Fruit fly (Drosophila melanogaster): ENCODE results near the gene CG32371.
A peak's percentile ranks its signal among the peaks of the same experiment; 100 is the strongest.

Gene CG32371

DNA sequence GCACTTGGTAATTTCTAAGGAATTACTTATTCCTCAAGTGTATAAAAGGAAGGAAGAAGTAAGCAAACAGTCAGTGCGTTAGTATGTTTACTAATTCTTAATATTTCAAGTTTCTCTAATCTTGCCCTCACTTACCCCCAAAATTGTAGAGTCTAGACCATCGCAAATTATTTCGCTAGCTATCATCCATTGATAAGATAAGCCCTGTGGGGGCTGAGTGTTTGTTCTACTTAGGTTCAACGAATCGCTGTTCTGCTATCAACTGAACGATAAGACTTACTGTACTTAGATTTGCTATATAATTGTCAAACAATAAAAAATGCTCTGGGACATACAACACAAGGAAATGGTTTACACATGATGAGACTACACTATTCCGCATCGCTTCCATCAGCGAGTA lies 46.6 kb downstream of the CG32371 start:
- TF ChIP-seq Hnf4 (GFP tag; optimal IDR thresholded peaks at IDR 0.05) (peak; percentile 37), br (GFP tag; optimal IDR thresholded peaks at IDR 0.05) (peak; percentile 54), lola (GFP tag; optimal IDR thresholded peaks at IDR 0.05) (no peak), Dfd (GFP tag; optimal IDR thresholded peaks at IDR 0.05) (no peak), h (GFP tag; optimal IDR thresholded peaks at IDR 0.05) (peak; percentile 30), CG32264 (GFP tag; optimal IDR thresholded peaks at IDR 0.05) (no peak), psq (GFP tag; optimal IDR thresholded peaks at IDR 0.05) (no peak)

DNA sequence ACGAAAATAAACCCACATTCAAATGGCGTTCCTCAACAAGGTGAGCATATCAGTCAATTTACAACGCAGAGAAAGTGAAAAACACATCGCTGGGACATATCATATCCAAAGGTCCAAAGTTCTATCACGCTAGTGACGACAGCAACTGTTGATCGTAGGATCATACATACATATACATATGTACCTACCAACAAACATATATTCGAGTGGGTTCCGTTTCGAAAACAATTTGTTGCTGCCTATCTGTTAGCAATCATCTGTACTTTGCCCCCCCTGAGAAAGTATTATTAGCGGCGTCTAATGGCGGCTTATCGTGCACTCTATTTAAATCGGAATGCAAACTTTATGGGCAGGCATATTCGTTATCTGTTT lies 48.7 kb downstream of the CG32371 start:
- TF ChIP-seq sv (GFP tag; optimal IDR thresholded peaks at IDR 0.05): no peak
- peak; percentile 76 for TF ChIP-seq Hnf4 (GFP tag; optimal IDR thresholded peaks at IDR 0.05)

DNA sequence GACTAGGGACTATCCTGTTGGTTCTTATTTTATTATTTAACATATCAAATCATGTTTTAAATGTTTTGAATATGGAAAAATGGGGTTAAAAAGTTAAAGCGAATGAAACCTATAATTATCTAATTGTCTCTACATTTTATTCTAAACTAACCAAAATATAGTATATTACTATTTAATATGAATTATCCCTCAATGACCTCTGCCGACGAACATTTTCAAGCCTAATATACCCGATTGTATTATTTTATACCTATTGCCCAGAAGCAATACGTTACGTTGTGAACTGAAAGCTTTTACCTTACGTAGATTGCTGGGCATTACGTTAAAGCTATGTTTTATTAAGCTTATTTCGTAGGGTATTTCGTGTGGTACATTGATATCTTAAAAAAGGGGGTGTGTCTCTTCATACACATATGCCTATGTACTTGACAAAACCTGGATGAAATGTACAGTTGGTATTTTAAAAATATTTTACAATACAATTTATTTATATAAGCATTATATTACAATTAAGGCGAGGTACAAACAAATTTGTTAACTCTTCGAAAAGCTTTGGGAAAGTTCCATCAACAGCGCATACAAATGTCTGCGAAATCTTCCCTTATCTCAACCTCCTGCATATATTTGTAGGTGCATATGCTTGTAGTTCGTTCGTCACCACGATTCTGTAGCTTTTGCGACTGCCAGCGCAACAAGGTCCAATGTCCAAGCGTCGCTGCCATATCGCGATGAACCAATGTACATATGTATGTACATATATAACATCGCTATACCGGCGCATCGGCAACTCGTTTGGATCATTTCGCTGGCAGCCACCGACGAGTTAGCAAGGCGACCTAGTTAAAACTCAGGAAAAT lies 49.4 kb downstream of the CG32371 start, which contains the start of gene Mcad:
Gene Mcad, plus strand, starts transcription at position 790 of the 857 bp plus-strand sequence.
- peak; percentile 43 for TF ChIP-seq Jra (GFP tag; optimal IDR thresholded peaks at IDR 0.05)
- no peak for TF ChIP-seq usp (GFP tag; optimal IDR thresholded peaks at IDR 0.05)
- TF ChIP-seq Hr83 (GFP tag; optimal IDR thresholded peaks at IDR 0.05; ENCODE audit: poor library complexity, severe bottlenecking): peak; percentile 28
- peak; percentile 37 for TF ChIP-seq dsf (GFP tag; optimal IDR thresholded peaks at IDR 0.05; ENCODE audit: borderline replicate concordance)
- peak; percentile 95 for TF ChIP-seq Sp1 (GFP tag; optimal IDR thresholded peaks at IDR 0.05)
- TF ChIP-seq foxo (GFP tag; optimal IDR thresholded peaks at IDR 0.05): peak; percentile 76 to 97
- TF ChIP-seq sv (GFP tag; optimal IDR thresholded peaks at IDR 0.05): peak; percentile 88
- peak; percentile 96 for TF ChIP-seq h (GFP tag; optimal IDR thresholded peaks at IDR 0.05)
- TF ChIP-seq HLH106 (tag; optimal IDR thresholded peaks at IDR 0.05): peak; percentile 97
- TF ChIP-seq Hnf4 (GFP tag; optimal IDR thresholded peaks at IDR 0.05): peak; percentile 96
- TF ChIP-seq rgr (GFP tag; optimal IDR thresholded peaks at IDR 0.05): peak; percentile 97
- TF ChIP-seq pan (optimal IDR thresholded peaks at IDR 0.05): peak; percentile 84
- peak; percentile 50 for TF ChIP-seq Dif (GFP tag; optimal IDR thresholded peaks at IDR 0.05; ENCODE audit: partially characterized antibody)
- peak; percentile 88 for TF ChIP-seq CG9705 (GFP tag; optimal IDR thresholded peaks at IDR 0.05)
- TF ChIP-seq fru (GFP tag; optimal IDR thresholded peaks at IDR 0.05): peak; percentile 95
- TF ChIP-seq br (GFP tag; optimal IDR thresholded peaks at IDR 0.05): peak; percentile 90
- TF ChIP-seq Rel (GFP tag; optimal IDR thresholded peaks at IDR 0.05): peak; percentile 96
- TF ChIP-seq Rel (tag; optimal IDR thresholded peaks at IDR 0.05): peak; percentile 64
- peak; percentile 95 for TF ChIP-seq sage (GFP tag; optimal IDR thresholded peaks at IDR 0.05)
- peak; percentile 92 for TF ChIP-seq ey (GFP tag; optimal IDR thresholded peaks at IDR 0.05)
- TF ChIP-seq Abd-B (GFP tag; optimal IDR thresholded peaks at IDR 0.05): no peak
- peak; percentile 96 for TF ChIP-seq dmrt93B (GFP tag; optimal IDR thresholded peaks at IDR 0.05)
- TF ChIP-seq Dfd (GFP tag; optimal IDR thresholded peaks at IDR 0.05): no peak
- peak; percentile 69 for TF ChIP-seq Myc (optimal IDR thresholded peaks at IDR 0.05)
- no peak for TF ChIP-seq Vsx2 (GFP tag; optimal IDR thresholded peaks at IDR 0.05; ENCODE audit: partially characterized antibody)
- peak; percentile 96 for TF ChIP-seq CrebA (GFP tag; optimal IDR thresholded peaks at IDR 0.05; ENCODE audit: borderline replicate concordance)
- peak; percentile 97 for TF ChIP-seq OdsH (GFP tag; optimal IDR thresholded peaks at IDR 0.05)
- peak; percentile 87 for TF ChIP-seq CG32264 (GFP tag; optimal IDR thresholded peaks at IDR 0.05)
- TF ChIP-seq brk (GFP tag; optimal IDR thresholded peaks at IDR 0.05): peak; percentile 96
- no peak for TF ChIP-seq N (GFP tag; optimal IDR thresholded peaks at IDR 0.05)
- TF ChIP-seq lola (GFP tag; optimal IDR thresholded peaks at IDR 0.05): no peak
- no peak for TF ChIP-seq jim (GFP tag; optimal IDR thresholded peaks at IDR 0.05)
- peak; percentile 22 to 44 for TF ChIP-seq dl (GFP tag; optimal IDR thresholded peaks at IDR 0.05; ENCODE audit: insufficient read depth in 1 of 2, partially characterized antibody in 2 of 2)
- no peak for TF ChIP-seq tai (GFP tag; optimal IDR thresholded peaks at IDR 0.05)
- TF ChIP-seq psq (GFP tag; optimal IDR thresholded peaks at IDR 0.05): peak; percentile 94
- no peak for TF ChIP-seq GATAd (GFP tag; optimal IDR thresholded peaks at IDR 0.05)
- TF ChIP-seq woc (GFP tag; optimal IDR thresholded peaks at IDR 0.05): peak; percentile 91
- TF ChIP-seq Mio (GFP tag; optimal IDR thresholded peaks at IDR 0.05): peak; percentile 22
- TF ChIP-seq Hr78 (GFP tag; optimal IDR thresholded peaks at IDR 0.05): no peak

Measured in whole organism, wandering third instar larva.